Worm (Caenorhabditis elegans): ENCODE measurements around the gene fbxb-53.

- no peak for TF ChIP-seq madf-9 (GFP tag; conservative IDR thresholded peaks at IDR 0.05)
- no peak for TF ChIP-seq skn-1 (tag; optimal IDR thresholded peaks at IDR 0.05)
- no peak for TF ChIP-seq lsy-2 (tag; optimal IDR thresholded peaks at IDR 0.05)
- no peak for TF ChIP-seq mdt-29 (GFP tag; IDR thresholded peaks at IDR 0.05)
- no peak for TF ChIP-seq unc-62 (GFP tag; optimal IDR thresholded peaks at IDR 0.05 in 1 of 2)
- TF ChIP-seq unc-62 (tag; optimal IDR thresholded peaks at IDR 0.05), result no peak
- TF ChIP-seq hlh-11 (tag; optimal IDR thresholded peaks at IDR 0.05), result no peak
- TF ChIP-seq egl-27 (tag; optimal IDR thresholded peaks at IDR 0.05), result no peak
- TF ChIP-seq tra-1 (GFP tag; IDR thresholded peaks at IDR 0.05), result no peak
Measured at ce11 chrII:1738844-1739243, 17.8 kb upstream of the fbxb-53 start, which contains the start of the genes irld-9 and irld-33.
